Worm (Caenorhabditis elegans) whole organism, L2 larva: ENCODE measurements around the gene ZC416.2.

Source experiments
- C34F6.9 ChIP-seq: fragments of 150-350 bp; optimal IDR thresholded peaks from 2 replicates; lab custom pipeline; 2014; ENCODE audit warnings: missing biosample characterization, missing genetic modification characterization
- F13H6.1 ChIP-seq: sonication (generic microtip); optimal IDR thresholded peaks from 2 replicates; lab custom pipeline; 2016; ENCODE audit warnings: missing genetic modification characterization, missing compliant biosample characterization
- R02D3.7 ChIP-seq: fragments of 150-350 bp; optimal IDR thresholded peaks from 2 replicates; lab custom pipeline; 2014; ENCODE audit warnings: missing biosample characterization, missing genetic modification characterization
- ZK546.5 ChIP-seq: sonication (generic microtip); optimal IDR thresholded peaks from 2 replicates; lab custom pipeline; 2017; ENCODE audit warnings: missing biosample characterization, missing genetic modification characterization
- alr-1 ChIP-seq: fragments of 150-350 bp; optimal IDR thresholded peaks from 2 replicates; lab custom pipeline; 2014; ENCODE audit warnings: missing biosample characterization, missing genetic modification characterization
- aly-2 ChIP-seq: fragments of 150-350 bp; optimal IDR thresholded peaks from 2 replicates; lab custom pipeline; 2014; ENCODE audit warnings: missing biosample characterization, missing genetic modification characterization
- ama-1 ChIP-seq: fragments of 150-350 bp; optimal IDR thresholded peaks from 2 replicates; lab custom pipeline; 2018; ENCODE audit warnings: inconsistent platforms
- blmp-1 ChIP-seq: sonication (generic microtip); optimal IDR thresholded peaks from 2 replicates; lab custom pipeline; 2017; ENCODE audit warnings: missing genetic modification characterization, mild to moderate bottlenecking, missing compliant biosample characterization, antibody characterized with exemption, moderate library complexity; ENCODE audit not compliant: insufficient read depth
- elt-1 ChIP-seq: fragments of 150-350 bp; optimal IDR thresholded peaks from 2 replicates; lab custom pipeline; 2014; ENCODE audit warnings: missing biosample characterization, missing genetic modification characterization
- elt-3 ChIP-seq: sonication (generic microtip); optimal IDR thresholded peaks from 2 replicates; lab custom pipeline; 2017; ENCODE audit warnings: missing biosample characterization, missing genetic modification characterization
- gmeb-1 ChIP-seq: fragments of 150-350 bp; optimal IDR thresholded peaks from 2 replicates; lab custom pipeline; 2014; ENCODE audit warnings: missing biosample characterization, missing genetic modification characterization
- lin-11 ChIP-seq: fragments of 150-350 bp; sonication (generic microtip); optimal IDR thresholded peaks from 2 replicates; lab custom pipeline; 2014; ENCODE audit warnings: missing biosample characterization, missing genetic modification characterization, inconsistent platforms, mixed read lengths
- lin-39 ChIP-seq: fragments of 150-350 bp; optimal IDR thresholded peaks from 2 replicates; lab custom pipeline; 2014; ENCODE audit warnings: missing biosample characterization, missing genetic modification reagents, missing genetic modification characterization
- lsy-2 ChIP-seq, 2 experiments: fragments of 150-350 bp in 1 of 2; sonication (generic microtip) in 1 of 2; optimal IDR thresholded peaks; 2 replicates each; lab custom pipeline; 2014 to 2017; ENCODE audit warnings: missing biosample characterization in 2 of 2, missing genetic modification characterization in 2 of 2
- mab-5 ChIP-seq: fragments of 150-350 bp; optimal IDR thresholded peaks from 2 replicates; lab custom pipeline; 2014; ENCODE audit warnings: missing biosample characterization, missing genetic modification characterization
- mdl-1 ChIP-seq, 2 experiments: fragments of 150-350 bp in 1 of 2; sonication (generic microtip) in 1 of 2; optimal IDR thresholded peaks; 2 replicates each; lab custom pipeline; 2017; ENCODE audit warnings: missing biosample characterization in 2 of 2, missing genetic modification characterization in 2 of 2
- nhr-10 ChIP-seq: sonication (generic microtip); optimal IDR thresholded peaks from 2 replicates; lab custom pipeline; 2017; ENCODE audit warnings: missing biosample characterization, missing genetic modification characterization
- nhr-12 ChIP-seq: fragments of 150-350 bp; optimal IDR thresholded peaks from 2 replicates; lab custom pipeline; 2014; ENCODE audit warnings: missing biosample characterization, missing genetic modification characterization
- nhr-21 ChIP-seq: fragments of 150-350 bp; optimal IDR thresholded peaks from 2 replicates; lab custom pipeline; 2014; ENCODE audit warnings: missing biosample characterization, missing genetic modification characterization
- nhr-23 ChIP-seq: fragments of 150-350 bp; optimal IDR thresholded peaks from 2 replicates; lab custom pipeline; 2014; ENCODE audit warnings: missing biosample characterization, missing genetic modification reagents, missing genetic modification characterization
- nhr-25 ChIP-seq: fragments of 150-350 bp; sonication (generic microtip); optimal IDR thresholded peaks from 3 replicates; lab custom pipeline; 2014; ENCODE audit warnings: missing biosample characterization, missing genetic modification characterization
- nhr-6 ChIP-seq: fragments of 150-350 bp; optimal IDR thresholded peaks from 2 replicates; lab custom pipeline; 2014; ENCODE audit warnings: missing biosample characterization, missing genetic modification characterization
- peb-1 ChIP-seq: fragments of 150-350 bp; optimal IDR thresholded peaks from 2 replicates; lab custom pipeline; 2014; ENCODE audit warnings: missing biosample characterization, missing genetic modification characterization
- skn-1 ChIP-seq: sonication (generic microtip); optimal IDR thresholded peaks from 2 replicates; lab custom pipeline; 2017; ENCODE audit warnings: missing biosample characterization, missing genetic modification characterization
- sma-9 ChIP-seq, 2 experiments: fragments of 150-350 bp in 1 of 2; sonication (generic microtip) in 1 of 2; optimal IDR thresholded peaks; 2 replicates each; lab custom pipeline; 2014 to 2016; ENCODE audit warnings: missing genetic modification characterization in 2 of 2, mild to moderate bottlenecking in 1 of 2, missing biosample characterization in 1 of 2, missing compliant biosample characterization in 1 of 2, missing genetic modification reagents in 1 of 2, moderate library complexity in 1 of 2
- snpc-4 ChIP-seq: fragments of 150-350 bp; optimal IDR thresholded peaks from 2 replicates; lab custom pipeline; 2014; ENCODE audit warnings: missing biosample characterization, missing genetic modification characterization
- unc-39 ChIP-seq: fragments of 150-350 bp; optimal IDR thresholded peaks from 2 replicates; lab custom pipeline; 2014; ENCODE audit warnings: missing biosample characterization, missing genetic modification characterization
- unc-55 ChIP-seq: fragments of 150-350 bp; sonication (generic microtip); optimal IDR thresholded peaks from 3 replicates; lab custom pipeline; 2014; ENCODE audit warnings: missing biosample characterization, missing genetic modification reagents, missing genetic modification characterization
- unc-62 ChIP-seq: fragments of 150-350 bp; optimal IDR thresholded peaks from 2 replicates; lab custom pipeline; 2014; ENCODE audit warnings: missing biosample characterization, missing genetic modification reagents, missing genetic modification characterization
- ztf-1 ChIP-seq: fragments of 200-800 bp; sonication (Bioruptor generic); conservative IDR thresholded peaks from 2 replicates; pipeline ENCODE4 v1.3.6; 2022; ENCODE audit warnings: missing genetic modification characterization, missing compliant biosample characterization
- ztf-11 ChIP-seq: sonication (generic microtip); optimal IDR thresholded peaks from 2 replicates; lab custom pipeline; 2017; ENCODE audit warnings: missing biosample characterization, missing genetic modification characterization
- ztf-4 ChIP-seq: fragments of 150-350 bp; optimal IDR thresholded peaks from 2 replicates; lab custom pipeline; 2014; ENCODE audit warnings: missing biosample characterization, missing genetic modification characterization

Gene ZC416.2

DNA sequence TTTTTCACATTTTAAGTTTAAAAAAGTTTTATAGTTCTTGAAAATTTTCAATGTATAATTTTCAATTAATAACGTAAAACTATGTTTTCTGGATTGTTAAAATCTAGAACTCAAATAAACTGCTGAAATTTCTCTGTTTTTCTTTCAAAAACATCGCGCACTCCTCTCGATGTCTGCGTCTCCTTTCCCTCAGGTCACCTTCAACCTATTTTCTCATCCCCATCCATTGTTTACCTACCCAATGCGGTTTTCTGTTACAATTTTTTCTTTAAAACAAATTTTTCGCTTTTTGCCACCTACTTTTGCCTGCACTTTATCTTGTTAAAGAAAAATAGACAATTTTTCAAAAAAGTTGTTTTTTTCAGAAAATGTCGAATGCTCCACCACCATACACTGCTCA lies at the start of gene ZC416.2:
TSS of gene ZC416.2 (plus strand) at position 366 of the 400 bp plus-strand sequence.
- no peak for TF ChIP-seq elt-3 (tag; lab: Kevin White, UChicago)
- TF ChIP-seq F13H6.1 (tag; lab: Kevin White, UChicago) = peak; percentile 9

DNA sequence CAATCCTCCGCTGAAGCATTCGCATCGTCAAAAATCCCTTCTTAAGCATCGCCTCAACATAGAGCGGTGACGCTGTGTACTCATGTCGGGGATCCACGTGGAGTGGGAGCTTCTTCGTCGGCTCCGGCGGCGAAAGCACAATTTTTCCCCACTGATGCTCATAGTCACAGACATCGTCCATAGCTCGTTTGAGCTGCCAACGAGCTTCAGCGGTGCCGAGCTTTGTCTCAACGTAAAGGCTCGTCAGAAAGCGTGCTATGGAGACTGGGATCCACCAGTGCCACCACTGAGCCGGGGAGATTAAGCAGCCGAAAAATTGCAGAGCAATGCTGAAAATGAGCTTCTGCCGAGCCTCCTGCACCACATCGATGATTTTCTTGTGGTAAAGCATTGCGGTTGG lies 42.6 kb upstream of the ZC416.2 start:
- no peak for TF ChIP-seq skn-1 (tag; lab: Kevin White, UChicago)
- no peak for TF ChIP-seq nhr-6 (tag; lab: Kevin White, UChicago)
- TF ChIP-seq nhr-21 = no peak
- TF ChIP-seq mab-5 (tag; lab: Kevin White, UChicago) = no peak
- TF ChIP-seq ZK546.5 (tag; lab: Kevin White, UChicago) = no peak
- no peak for TF ChIP-seq elt-1 (tag; lab: Kevin White, UChicago)
- no peak for TF ChIP-seq alr-1
- TF ChIP-seq gmeb-1 = no peak
- TF ChIP-seq aly-2 = no peak
- TF ChIP-seq blmp-1 (tag; lab: Kevin White, UChicago) = no peak

DNA sequence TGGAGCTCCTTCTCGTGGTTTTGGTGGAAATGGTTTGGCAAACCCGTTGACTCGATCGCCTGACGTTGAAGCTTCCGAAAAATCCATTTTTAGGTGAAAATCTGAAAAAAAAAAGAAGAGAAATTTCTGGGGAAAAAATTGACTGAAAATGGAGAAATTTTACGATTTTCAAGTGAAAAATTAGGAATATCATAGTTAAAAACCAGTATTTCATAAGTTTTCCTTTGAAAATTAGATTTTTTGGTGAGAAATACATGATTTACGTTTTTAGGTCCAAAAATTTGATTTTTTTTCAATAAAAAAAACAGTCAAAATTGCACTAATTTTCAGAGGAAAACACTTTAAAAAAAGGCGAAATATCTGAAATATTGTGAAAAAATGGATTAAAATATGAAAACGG lies 39.9 kb upstream of the ZC416.2 start, which contains the start of gene taf-2:
TSS of gene taf-2 (minus strand) at position 101 of the 400 bp plus-strand sequence.
- TF ChIP-seq ztf-4 (tag; lab: Kevin White, UChicago) (no peak), snpc-4 (no peak), alr-1 (no peak), peb-1 (no peak), nhr-12 (tag; lab: Kevin White, UChicago) (no peak), mab-5 (tag; lab: Kevin White, UChicago) (no peak), blmp-1 (tag; lab: Kevin White, UChicago) (no peak), lin-11 (tag; lab: Kevin White, UChicago) (no peak), unc-55 (GFP tag; lab: Kevin White, UChicago) (no peak), lin-39 (tag; lab: Kevin White, UChicago) (no peak), nhr-23 (tag; lab: Kevin White, UChicago) (no peak), ztf-11 (tag; lab: Kevin White, UChicago) (no peak)

DNA sequence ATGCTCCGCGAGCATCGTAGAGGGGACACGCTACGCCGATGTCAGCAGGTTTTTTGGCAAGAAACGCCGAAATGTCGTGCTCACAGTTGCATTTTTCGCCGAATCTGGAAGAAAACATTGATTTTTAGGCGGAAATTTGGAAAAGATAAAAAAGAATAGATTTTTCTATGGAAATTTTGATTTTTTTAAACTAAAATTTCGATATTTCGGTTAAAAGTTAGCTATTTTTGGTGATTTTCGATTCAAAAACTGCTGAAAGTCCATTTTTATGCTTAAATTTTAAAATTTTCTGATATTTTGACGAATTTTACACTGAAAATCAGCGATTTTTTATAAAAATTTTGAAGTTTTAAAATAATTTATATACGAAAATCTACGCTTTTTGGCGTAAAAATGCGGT lies 36.1 kb upstream of the ZC416.2 start:
- no peak for TF ChIP-seq ztf-1 (GFP tag; lab: Robert Waterston, UW)
- TF ChIP-seq ztf-11 (tag; lab: Kevin White, UChicago) = no peak
- no peak for TF ChIP-seq unc-39 (tag; lab: Kevin White, UChicago)
- TF ChIP-seq nhr-10 (tag; lab: Kevin White, UChicago) = no peak

DNA sequence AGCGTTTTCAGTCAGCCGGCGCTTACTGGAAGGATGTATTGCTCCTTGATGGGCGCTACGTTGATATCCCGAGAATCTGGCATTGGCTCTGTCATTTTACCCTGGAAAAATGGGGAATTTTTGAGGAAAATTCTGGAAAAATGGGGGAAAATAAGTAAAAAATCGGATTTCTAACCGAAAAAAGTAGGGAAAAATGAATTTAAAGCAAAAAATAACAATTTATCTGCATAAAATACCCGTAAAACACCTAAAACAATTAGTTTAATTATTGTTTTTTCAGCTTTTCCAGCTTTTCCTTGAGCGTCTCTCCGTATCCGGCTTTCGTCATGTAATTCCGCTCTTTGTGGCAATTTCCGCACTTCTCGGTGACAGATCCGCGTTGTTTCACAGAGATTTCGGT lies 35.0 kb upstream of the ZC416.2 start, which contains the start of gene Y37E11B.5:
TSS of gene Y37E11B.5 (minus strand) at position 101 of the 400 bp plus-strand sequence.
- TF ChIP-seq sma-9 (GFP tag; optimal IDR thresholded peaks at IDR 0.05; lab: Kevin White, UChicago) = no peak
- TF ChIP-seq sma-9 (tag; optimal IDR thresholded peaks at IDR 0.05; lab: Kevin White, UChicago) = no peak
- no peak for TF ChIP-seq ama-1 (lab: Kevin White, UChicago)
- TF ChIP-seq aly-2 = no peak
- no peak for TF ChIP-seq nhr-6 (tag; lab: Kevin White, UChicago)
- no peak for TF ChIP-seq ztf-1 (GFP tag; lab: Robert Waterston, UW)
- TF ChIP-seq unc-62 (GFP tag; lab: Kevin White, UChicago) = no peak

DNA sequence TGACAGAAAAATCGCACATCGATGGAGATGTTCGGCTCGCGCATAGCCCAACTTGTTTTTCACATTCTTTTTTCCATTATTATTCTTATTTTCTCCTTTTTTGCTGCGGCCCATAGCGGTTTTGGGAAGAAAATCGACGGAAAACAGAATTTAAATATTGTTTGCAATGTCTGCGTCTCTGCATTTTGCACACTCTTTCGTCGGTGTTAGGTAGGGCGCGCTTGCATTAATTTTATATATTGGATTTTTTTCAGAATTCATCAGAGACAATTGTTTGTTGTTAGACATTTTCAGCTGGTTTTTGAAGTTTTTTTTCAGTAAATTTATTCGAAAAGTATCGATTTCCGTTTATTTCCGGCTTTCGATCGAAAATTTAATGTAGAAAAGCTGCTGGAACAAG lies 34.3 kb upstream of the ZC416.2 start, which contains the start of gene Y37E11B.6:
TSS of gene Y37E11B.6 (minus strand) at position 181 of the 400 bp plus-strand sequence.
- no peak for TF ChIP-seq unc-62 (GFP tag; lab: Kevin White, UChicago)
- TF ChIP-seq R02D3.7 = no peak
- no peak for TF ChIP-seq mdl-1 (tag; optimal IDR thresholded peaks at IDR 0.05; lab: Kevin White, UChicago)
- peak; percentile 1 for TF ChIP-seq C34F6.9 (tag; lab: Kevin White, UChicago)
- no peak for TF ChIP-seq alr-1
- peak; percentile 35 for TF ChIP-seq unc-55 (GFP tag; lab: Kevin White, UChicago)
- peak in 1 of 2 experiments; percentile 46 for TF ChIP-seq lsy-2 (tag; optimal IDR thresholded peaks at IDR 0.05; lab: Kevin White, UChicago)
- TF ChIP-seq nhr-25 (tag; lab: Kevin White, UChicago) = no peak
- TF ChIP-seq F13H6.1 (tag; lab: Kevin White, UChicago) = no peak
- TF ChIP-seq gmeb-1 = peak; percentile 8
- TF ChIP-seq elt-1 (tag; lab: Kevin White, UChicago) = no peak
